Worm (Caenorhabditis elegans) whole organism, young adult: Measurements from ENCODE around the gene hcf-1.

Experiments
- B0261.1 ChIP-seq: sonication (generic microtip); optimal IDR thresholded peaks from 2 replicates; lab custom pipeline; 2016; ENCODE audit warnings: mild to moderate bottlenecking, missing genetic modification characterization, moderate library complexity, missing compliant biosample characterization
- F37B4.10 ChIP-seq: fragments of 200-800 bp; sonication (Bioruptor generic); IDR thresholded peaks from 2 replicates; pipeline ENCODE4 v1.3.6; 2022; ENCODE audit warnings: missing genetic modification characterization, missing compliant biosample characterization
- hrde-1 ChIP-seq: sonication (generic microtip); optimal IDR thresholded peaks from 2 replicates; lab custom pipeline; 2016; ENCODE audit warnings: missing genetic modification characterization, mild to moderate bottlenecking, missing compliant biosample characterization, moderate library complexity, missing genotype, missing genetic modification reagents, borderline replicate concordance
- madf-6 ChIP-seq: fragments of 200-800 bp; sonication (Bioruptor generic); IDR thresholded peaks from 2 replicates; pipeline ENCODE4 v1.3.6; 2022; ENCODE audit warnings: missing genetic modification reagents, missing genetic modification characterization, missing compliant biosample characterization

ce11 chrIV:7803250-7803649 is 29.2 kb upstream of the hcf-1 start, which contains the start of gene C33H5.16:
- TF ChIP-seq B0261.1 (tag; lab: Kevin White, UChicago) (no peak), hrde-1 (tag; lab: Kevin White, UChicago) (no peak), F37B4.10 (GFP tag; lab: Robert Waterston, UW) (no peak), madf-6 (no peak)
